Worm (Caenorhabditis elegans): ENCODE measurements around the gene crn-5.

DNA sequence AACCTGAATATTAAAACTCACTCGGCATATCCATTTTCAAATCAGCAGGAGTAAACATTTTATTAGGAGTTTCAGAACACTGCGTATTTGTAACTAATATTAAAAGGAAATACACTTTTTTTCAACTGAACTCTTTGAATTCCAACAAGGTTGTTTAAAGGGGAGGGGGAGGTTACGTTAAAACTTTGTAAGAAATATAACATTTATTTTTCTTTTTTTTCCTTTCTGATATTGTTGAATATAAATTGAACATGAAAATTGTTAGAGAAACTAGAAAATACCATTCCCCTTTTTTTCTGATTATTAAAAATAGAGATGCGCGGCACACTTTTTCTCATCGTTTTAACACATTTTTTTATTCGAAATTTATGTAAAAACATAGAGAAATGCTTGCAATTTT, 5.5 kb downstream of the crn-5 start, which contains the start of gene C14A4.8:
- TF ChIP-seq snpc-4 (tag; optimal IDR thresholded peaks at IDR 0.05) (no peak), zag-1 (tag; optimal IDR thresholded peaks at IDR 0.05) (no peak), ama-1 (optimal IDR thresholded peaks at IDR 0.05) (no peak), lin-39 (tag; optimal IDR thresholded peaks at IDR 0.05) (no peak), C16A3.4 (tag; optimal IDR thresholded peaks at IDR 0.05) (no peak), ztf-4 (tag; optimal IDR thresholded peaks at IDR 0.05) (no peak), fkh-8 (tag; optimal IDR thresholded peaks at IDR 0.05) (no peak), unc-130 (tag; optimal IDR thresholded peaks at IDR 0.05) (no peak), aly-2 (tag; optimal IDR thresholded peaks at IDR 0.05) (no peak), nhr-11 (tag; optimal IDR thresholded peaks at IDR 0.05) (no peak), ceh-82 (tag; optimal IDR thresholded peaks at IDR 0.05) (no peak), elt-3 (tag; optimal IDR thresholded peaks at IDR 0.05) (no peak), lsy-2 (tag; optimal IDR thresholded peaks at IDR 0.05) (no peak), elt-2 (tag; optimal IDR thresholded peaks at IDR 0.05) (no peak)

Measured in whole organism, L1 larva.